Worm (Caenorhabditis elegans): Measurements from ENCODE around the gene F38B2.2.

F38B2.2 gene

DNA sequence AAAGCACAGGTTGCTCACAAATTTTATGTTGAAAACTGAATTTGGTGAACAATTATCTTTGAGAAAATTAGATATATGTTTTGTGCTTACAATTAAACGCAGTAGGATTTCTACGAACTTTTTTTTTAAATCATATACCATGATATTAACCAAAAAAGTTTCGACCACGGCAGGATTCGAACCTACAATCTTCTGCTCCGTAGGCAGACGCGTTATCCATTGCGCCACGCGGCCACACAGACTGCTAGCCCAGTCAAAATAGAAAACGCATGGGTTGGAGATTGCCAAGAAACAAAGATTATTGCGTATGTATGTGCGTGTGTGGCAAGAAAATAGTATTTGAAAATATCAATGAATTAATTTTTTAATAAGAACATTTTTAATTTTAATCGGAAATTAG, 26.7 kb downstream of the F38B2.2 start (continued):
- TF ChIP-seq ces-1 (GFP tag; optimal IDR thresholded peaks at IDR 0.05) (no peak), lsy-2 (tag; optimal IDR thresholded peaks at IDR 0.05) (peak in 1 of 2 experiments; percentile 37), pha-4 (GFP tag; IDR thresholded peaks at IDR 0.05) (peak; percentile 78; the same call in 1 of the 2 replicates), pha-4 (tag; optimal IDR thresholded peaks at IDR 0.05) (no peak), tag-97 (GFP tag; IDR thresholded peaks at IDR 0.05) (no peak), hlh-30 (tag; optimal IDR thresholded peaks at IDR 0.05; ENCODE audit: insufficient read depth) (peak; percentile 50), pqm-1 (tag; optimal IDR thresholded peaks at IDR 0.05) (no peak), cey-2 (tag; optimal IDR thresholded peaks at IDR 0.05; ENCODE audit: borderline replicate concordance, insufficient read depth) (no peak), daf-8 (GFP tag; IDR thresholded peaks at IDR 0.05) (no peak)

- TF ChIP-seq T26A8.4 (GFP tag; IDR thresholded peaks at IDR 0.05) (no peak), ceh-62 (tag; optimal IDR thresholded peaks at IDR 0.05) (no peak), nhr-77 (tag; optimal IDR thresholded peaks at IDR 0.05) (no peak), ceh-44 (GFP tag; IDR thresholded peaks at IDR 0.05) (no peak), F44E2.7 (GFP tag; IDR thresholded peaks at IDR 0.05) (no peak), php-3 (GFP tag; IDR thresholded peaks at IDR 0.05) (0 out of 2 replicates have a peak, but pooled peaks have one; percentile 23), dpl-1 (GFP tag; optimal IDR thresholded peaks at IDR 0.05) (no peak), ces-1 (GFP tag; optimal IDR thresholded peaks at IDR 0.05) (no peak), nhr-28 (tag; optimal IDR thresholded peaks at IDR 0.05) (peak; percentile 13), daf-19 (GFP tag; conservative IDR thresholded peaks at IDR 0.05) (no peak), lin-39 (tag; optimal IDR thresholded peaks at IDR 0.05) (no peak), dve-1 (tag; optimal IDR thresholded peaks at IDR 0.05; ENCODE audit: insufficient read depth) (no peak), Y105C5A.15 (GFP tag; IDR thresholded peaks at IDR 0.05) (no peak), sdz-12 (GFP tag; optimal IDR thresholded peaks at IDR 0.05) (no peak), hif-1 (tag; optimal IDR thresholded peaks at IDR 0.05) (no peak), ztf-7 (tag; optimal IDR thresholded peaks at IDR 0.05) (no peak), ceh-20 (GFP tag; IDR thresholded peaks at IDR 0.05) (no peak), daf-16 (GFP tag; optimal IDR thresholded peaks at IDR 0.05) (no peak), daf-16 (tag; optimal IDR thresholded peaks at IDR 0.05) (peak; percentile 40), nhr-10 (tag; optimal IDR thresholded peaks at IDR 0.05) (no peak), Y75B8A.6 (GFP tag; IDR thresholded peaks at IDR 0.05) (no peak), dmd-6 (GFP tag; IDR thresholded peaks at IDR 0.05) (peak; percentile 52; the same call in 1 of the 2 replicates), zfp-3 (GFP tag; conservative IDR thresholded peaks at IDR 0.05) (no peak), pqm-1 (tag; optimal IDR thresholded peaks at IDR 0.05) (peak; percentile 82), arid-1 (GFP tag; conservative IDR thresholded peaks at IDR 0.05) (no peak)
Observed at ce11 chrX:11251928-11252327, 27.2 kb downstream of the F38B2.2 start.

DNA sequence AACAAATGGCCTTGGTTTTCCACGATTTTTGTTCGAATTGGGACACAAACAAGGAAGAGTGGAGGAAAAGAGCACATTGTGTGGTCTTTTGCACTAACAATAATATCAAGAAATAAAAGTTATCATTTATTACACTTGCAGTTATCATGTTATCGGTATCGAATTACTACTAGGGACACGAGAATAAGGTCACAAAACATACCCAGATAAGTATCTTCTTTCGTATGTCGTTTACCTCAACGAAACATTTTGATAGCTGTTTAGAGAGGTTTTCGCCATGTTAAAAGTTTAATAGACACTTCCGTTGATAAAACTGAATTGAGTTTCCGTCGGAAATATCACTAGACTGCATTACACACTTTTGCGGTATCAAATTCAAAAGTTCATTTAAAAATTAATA, 28.2 kb downstream of the F38B2.2 start:
- no peak for TF ChIP-seq ztf-7 (tag; optimal IDR thresholded peaks at IDR 0.05)
- no peak for TF ChIP-seq dmd-9 (GFP tag; IDR thresholded peaks at IDR 0.05)
- TF ChIP-seq mep-1 (tag; optimal IDR thresholded peaks at IDR 0.05) = no peak
- TF ChIP-seq daf-16 (GFP tag; optimal IDR thresholded peaks at IDR 0.05) = no peak
- TF ChIP-seq daf-16 (tag; optimal IDR thresholded peaks at IDR 0.05) = peak; percentile 40
- peak; percentile 30 for TF ChIP-seq nhr-28 (tag; optimal IDR thresholded peaks at IDR 0.05)
- TF ChIP-seq set-16 (GFP tag; IDR thresholded peaks at IDR 0.05) = no peak
- peak; percentile 13 for TF ChIP-seq pqm-1 (tag; optimal IDR thresholded peaks at IDR 0.05)

ce11 chrX:11249392-11249791, 29.8 kb downstream of the F38B2.2 start:
- no peak for TF ChIP-seq php-3 (GFP tag; IDR thresholded peaks at IDR 0.05)
- TF ChIP-seq mdl-1 (tag; optimal IDR thresholded peaks at IDR 0.05) = peak in 1 of 2 experiments; percentile 36
- peak; percentile 3 for TF ChIP-seq aha-1 (tag)

All from whole organism, L4 larva.